Fruit fly (Drosophila melanogaster) whole organism, embryonic: ENCODE results near the gene TFAM.

Source experiments
- Aef1 ChIP-seq: fragments of 200-800 bp; sonication (Bioruptor generic); IDR thresholded peaks from 3 replicates; pipeline ENCODE4 v1.3.6; 2022; ENCODE audit warnings: missing biosample characterization, missing genetic modification characterization
- CG10267 ChIP-seq: fragments of 200-800 bp; sonication (Bioruptor generic); optimal IDR thresholded peaks from 2 replicates; lab custom pipeline; 2018; ENCODE audit warnings: missing biosample characterization, mild to moderate bottlenecking, missing genetic modification characterization, moderate library complexity
- CG10462 ChIP-seq: fragments of 200-800 bp; sonication (Bioruptor generic); optimal IDR thresholded peaks from 2 replicates; lab custom pipeline; 2016; ENCODE audit warnings: missing biosample characterization, missing genetic modification characterization
- CG10543 ChIP-seq: fragments of 200-800 bp; sonication (Bioruptor generic); optimal IDR thresholded peaks from 3 replicates; lab custom pipeline; 2017; ENCODE audit warnings: missing biosample characterization, mild to moderate bottlenecking, missing genetic modification characterization, moderate library complexity
- CG12219 ChIP-seq: fragments of 200-800 bp; sonication (Bioruptor generic); optimal IDR thresholded peaks from 3 replicates; lab custom pipeline; 2018; ENCODE audit warnings: missing biosample characterization, mild to moderate bottlenecking, missing genetic modification characterization
- CG13123 ChIP-seq: fragments of 200-800 bp; sonication (Bioruptor generic); optimal IDR thresholded peaks from 2 replicates; lab custom pipeline; 2016; ENCODE audit warnings: missing biosample characterization, missing genetic modification characterization
- CG13296 ChIP-seq: fragments of 200-800 bp; sonication (Bioruptor generic); optimal IDR thresholded peaks from 3 replicates; lab custom pipeline; 2018; ENCODE audit warnings: missing biosample characterization, mild to moderate bottlenecking, missing genetic modification characterization
- CG15073 ChIP-seq: fragments of 200-800 bp; sonication (Bioruptor generic); optimal IDR thresholded peaks from 2 replicates; lab custom pipeline; 2016; ENCODE audit warnings: missing biosample characterization, missing genetic modification characterization
- CG15601 ChIP-seq: fragments of 200-800 bp; sonication (Bioruptor generic); optimal IDR thresholded peaks from 3 replicates; lab custom pipeline; 2019; ENCODE audit warnings: missing biosample characterization, mild to moderate bottlenecking, missing genetic modification characterization, moderate library complexity
- CG17612 ChIP-seq: fragments of 200-800 bp; sonication (Bioruptor generic); IDR thresholded peaks from 2 replicates; pipeline ENCODE4 v1.3.6; 2022; ENCODE audit warnings: missing biosample characterization, missing genetic modification characterization
- CG2116 ChIP-seq: fragments of 200-800 bp; sonication (Bioruptor generic); optimal IDR thresholded peaks from 3 replicates; lab custom pipeline; 2018; ENCODE audit warnings: missing biosample characterization, mild to moderate bottlenecking, missing genetic modification characterization
- CG2199 ChIP-seq: fragments of 200-800 bp; sonication (Bioruptor generic); IDR thresholded peaks from 3 replicates; pipeline ENCODE4 v1.3.6; 2022; ENCODE audit warnings: missing biosample characterization, missing genetic modification characterization
- CG4282 ChIP-seq: fragments of 200-800 bp; sonication (Bioruptor generic); optimal IDR thresholded peaks from 2 replicates; lab custom pipeline; 2016; ENCODE audit warnings: missing biosample characterization, missing genetic modification characterization
- CG4730 ChIP-seq: fragments of 200-800 bp; sonication (Bioruptor generic); IDR thresholded peaks from 2 replicates; pipeline ENCODE4 v1.3.6; 2022; ENCODE audit warnings: missing biosample characterization, missing genetic modification characterization
- CG5180 ChIP-seq: fragments of 200-800 bp; sonication (Bioruptor generic); optimal IDR thresholded peaks from 3 replicates; lab custom pipeline; 2017; ENCODE audit warnings: missing biosample characterization, missing genetic modification characterization, mild to moderate bottlenecking, moderate library complexity, missing genetic modification reagents
- CG5953 ChIP-seq: fragments of 200-800 bp; sonication (Bioruptor generic); IDR thresholded peaks from 2 replicates; pipeline ENCODE4 v1.3.6; 2022; ENCODE audit warnings: missing biosample characterization, missing genetic modification characterization
- CG6765 ChIP-seq: fragments of 200-800 bp; sonication (Bioruptor generic); optimal IDR thresholded peaks from 3 replicates; lab custom pipeline; 2017; ENCODE audit warnings: missing biosample characterization, mild to moderate bottlenecking, missing genetic modification characterization
- CG8089 ChIP-seq: fragments of 200-800 bp; sonication (Bioruptor generic); optimal IDR thresholded peaks from 3 replicates; lab custom pipeline; 2016; ENCODE audit warnings: missing biosample characterization, missing genetic modification characterization
- CG9727 ChIP-seq: fragments of 200-800 bp; sonication (Bioruptor generic); optimal IDR thresholded peaks from 3 replicates; lab custom pipeline; 2017; ENCODE audit warnings: missing biosample characterization, mild to moderate bottlenecking, missing genetic modification characterization
- D19B ChIP-seq: fragments of 200-800 bp; sonication (Bioruptor generic); optimal IDR thresholded peaks from 2 replicates; lab custom pipeline; 2017; ENCODE audit warnings: missing biosample characterization, mild to moderate bottlenecking, missing genetic modification characterization
- Dbx ChIP-seq: fragments of 200-800 bp; sonication (Bioruptor generic); IDR thresholded peaks from 3 replicates; pipeline ENCODE4 v1.3.6; 2022; ENCODE audit warnings: missing biosample characterization, missing genetic modification characterization
- Doc3 ChIP-seq: fragments of 200-800 bp; sonication (Bioruptor generic); IDR thresholded peaks from 3 replicates; pipeline ENCODE4 v1.3.6; 2022; ENCODE audit warnings: missing biosample characterization, missing genetic modification characterization; ENCODE audit not compliant: partially characterized antibody
- Dp ChIP-seq: fragments of 200-800 bp; sonication (Bioruptor generic); optimal IDR thresholded peaks from 2 replicates; lab custom pipeline; 2018; ENCODE audit warnings: missing biosample characterization, mild to moderate bottlenecking, missing genetic modification characterization, moderate library complexity
- Eip74EF ChIP-seq, 2 experiments: fragments of 200-800 bp in 1 of 2; fragments of >200 bp in 1 of 2; sonication (Bioruptor generic) in 1 of 2; optimal IDR thresholded peaks; 2 replicates each; lab custom pipeline; 2017 to 2019; ENCODE audit warnings: missing biosample characterization in 2 of 2, missing genetic modification characterization in 2 of 2, mild to moderate bottlenecking in 1 of 2, moderate library complexity in 1 of 2
- Fer3 ChIP-seq: fragments of 200-800 bp; sonication (Bioruptor generic); optimal IDR thresholded peaks from 2 replicates; lab custom pipeline; 2018; ENCODE audit warnings: missing biosample characterization, mild to moderate bottlenecking, missing genetic modification characterization, moderate library complexity
- H2.0 ChIP-seq: fragments of 200-800 bp; sonication (Bioruptor generic); IDR thresholded peaks from 2 replicates; pipeline ENCODE4 v1.3.6; 2022; ENCODE audit warnings: missing biosample characterization, missing genetic modification characterization
- Jarid2 ChIP-seq: fragments of 200-800 bp; sonication (Bioruptor generic); optimal IDR thresholded peaks from 3 replicates; lab custom pipeline; 2017; ENCODE audit warnings: mild to moderate bottlenecking, missing biosample characterization, missing genetic modification reagents, missing genetic modification characterization
- Max ChIP-seq: fragments of 200-800 bp; sonication (Bioruptor generic); optimal IDR thresholded peaks from 2 replicates; lab custom pipeline; 2016; ENCODE audit warnings: missing biosample characterization, mild to moderate bottlenecking, missing genetic modification characterization
- Oaz ChIP-seq: fragments of 200-800 bp; sonication (Bioruptor generic); IDR thresholded peaks from 2 replicates; pipeline ENCODE4 v1.3.6; 2022; ENCODE audit warnings: missing biosample characterization, missing genetic modification characterization
- ac ChIP-seq: fragments of 200-800 bp; sonication (Bioruptor generic); optimal IDR thresholded peaks from 3 replicates; lab custom pipeline; 2017; ENCODE audit warnings: missing biosample characterization, mild to moderate bottlenecking, missing genetic modification characterization
- bigmax ChIP-seq: fragments of 200-800 bp; sonication (Bioruptor generic); optimal IDR thresholded peaks from 2 replicates; lab custom pipeline; 2018; ENCODE audit warnings: missing biosample characterization, mild to moderate bottlenecking, missing genetic modification characterization
- cas ChIP-seq: fragments of 200-800 bp; sonication (Bioruptor generic); IDR thresholded peaks from 2 replicates; pipeline ENCODE4 v1.3.6; 2022; ENCODE audit warnings: missing biosample characterization, missing genetic modification characterization
- chm ChIP-seq: fragments of 200-800 bp; sonication (Bioruptor generic); IDR thresholded peaks from 2 replicates; pipeline ENCODE4 v1.3.6; 2022; ENCODE audit warnings: missing biosample characterization, missing genetic modification characterization
- gce ChIP-seq: fragments of 200-800 bp; sonication (Bioruptor generic); IDR thresholded peaks from 3 replicates; pipeline ENCODE4 v1.3.6; 2022; ENCODE audit warnings: missing biosample characterization, missing genetic modification characterization
- gcm2 ChIP-seq: fragments of 200-800 bp; sonication (Bioruptor generic); optimal IDR thresholded peaks from 2 replicates; lab custom pipeline; 2016; ENCODE audit warnings: missing biosample characterization, missing genetic modification characterization
- gem ChIP-seq: fragments of 200-800 bp; sonication (Bioruptor generic); optimal IDR thresholded peaks from 2 replicates; lab custom pipeline; 2019; ENCODE audit warnings: missing biosample characterization, mild to moderate bottlenecking, missing genetic modification characterization, moderate library complexity
- hb ChIP-seq: fragments of 200-800 bp; sonication (Bioruptor generic); IDR thresholded peaks from 3 replicates; pipeline ENCODE4 v1.3.6; 2022; ENCODE audit warnings: missing biosample characterization, missing genetic modification characterization; ENCODE audit not compliant: partially characterized antibody
- kah ChIP-seq: fragments of 200-800 bp; sonication (Bioruptor generic); optimal IDR thresholded peaks from 2 replicates; lab custom pipeline; 2018; ENCODE audit warnings: missing biosample characterization, mild to moderate bottlenecking, missing genetic modification characterization
- lab ChIP-seq: fragments of 200-800 bp; sonication (Bioruptor generic); optimal IDR thresholded peaks from 3 replicates; lab custom pipeline; 2017; ENCODE audit warnings: missing biosample characterization, missing genetic modification characterization, mild to moderate bottlenecking, moderate library complexity, missing genetic modification reagents
- lilli ChIP-seq: fragments of 200-800 bp; sonication (Bioruptor generic); optimal IDR thresholded peaks from 3 replicates; lab custom pipeline; 2016; ENCODE audit warnings: missing biosample characterization, missing genetic modification characterization
- lola ChIP-seq, 3 experiments: fragments of >200 bp in 2 of 3; fragments of 200-800 bp in 1 of 3; sonication (Bioruptor generic) in 1 of 3; optimal IDR thresholded peaks; 2 replicates each; lab custom pipeline; 2017 to 2019; ENCODE audit warnings: missing biosample characterization in 3 of 3, missing genetic modification characterization in 3 of 3, mild to moderate bottlenecking in 1 of 3, moderate library complexity in 1 of 3
- luna ChIP-seq: fragments of 200-800 bp; sonication (Bioruptor generic); optimal IDR thresholded peaks from 2 replicates; lab custom pipeline; 2016; ENCODE audit warnings: missing biosample characterization, missing genetic modification characterization
- nerfin-2 ChIP-seq: fragments of 200-800 bp; sonication (Bioruptor generic); IDR thresholded peaks from 2 replicates; pipeline ENCODE4 v1.3.6; 2022; ENCODE audit warnings: missing biosample characterization, missing genetic modification characterization; ENCODE audit not compliant: partially characterized antibody
- prd ChIP-seq, 3 experiments: fragments of >200 bp in 2 of 3; fragments of 200-800 bp in 1 of 3; sonication (Bioruptor generic) in 1 of 3; optimal IDR thresholded peaks in 2 of 3; IDR thresholded peaks in 1 of 3; 2 replicates in 2 of 3; 3 replicates in 1 of 3; pipeline versions ENCODE4 v1.3.6 to Lab custom; 2017 to 2022; ENCODE audit warnings: missing biosample characterization in 1 of 3, missing genetic modification characterization in 1 of 3
- pros ChIP-seq: fragments of 200-800 bp; sonication (Bioruptor generic); optimal IDR thresholded peaks from 3 replicates; lab custom pipeline; 2019; ENCODE audit warnings: missing biosample characterization, mild to moderate bottlenecking, missing genetic modification characterization, moderate library complexity
- run ChIP-seq: fragments of 200-800 bp; sonication (Bioruptor generic); optimal IDR thresholded peaks from 3 replicates; lab custom pipeline; 2018; ENCODE audit warnings: missing biosample characterization, mild to moderate bottlenecking, missing genetic modification characterization
- sr ChIP-seq: fragments of 200-800 bp; sonication (Bioruptor generic); IDR thresholded peaks from 3 replicates; pipeline ENCODE4 v1.3.6; 2022; ENCODE audit warnings: missing biosample characterization, missing genetic modification characterization
- trh ChIP-seq: fragments of 200-800 bp; sonication (Bioruptor generic); optimal IDR thresholded peaks from 2 replicates; lab custom pipeline; 2016; ENCODE audit warnings: missing biosample characterization, missing genetic modification characterization
- tx ChIP-seq: fragments of 200-800 bp; sonication (Bioruptor generic); optimal IDR thresholded peaks from 2 replicates; lab custom pipeline; 2016; ENCODE audit warnings: missing biosample characterization, missing genetic modification characterization

TFAM gene

dm6 chr3R:20560019-20560667 lies 16.7 kb downstream of the TFAM start, which contains the start of gene CG15922 (continued):
- TF ChIP-seq bigmax = peak; percentile 30
- no peak for TF ChIP-seq chm (GFP tag; lab: Robert Waterston, UW)
- TF ChIP-seq CG17612 = no peak
- no peak for TF ChIP-seq gce (GFP tag; lab: Robert Waterston, UW)
- peak; percentile 17 for TF ChIP-seq CG15601
- TF ChIP-seq CG9727 = peak; percentile 14
- no peak for TF ChIP-seq sr (GFP tag; lab: Robert Waterston, UW)
- TF ChIP-seq kah = no peak
- TF ChIP-seq CG4282 (GFP tag; lab: Kevin White, UChicago) = no peak
- no peak for TF ChIP-seq CG8089
- no peak for TF ChIP-seq Doc3 (GFP tag; lab: Robert Waterston, UW)
- no peak for TF ChIP-seq CG15073 (GFP tag; lab: Kevin White, UChicago)
- TF ChIP-seq gem (tag; lab: Kevin White, UChicago) = peak; percentile 35
- no peak for TF ChIP-seq cas (GFP tag; lab: Robert Waterston, UW)
- TF ChIP-seq Jarid2 = no peak
- TF ChIP-seq lilli (GFP tag; lab: Kevin White, UChicago) = peak; percentile 44
- no peak for TF ChIP-seq CG10543 (GFP tag; lab: Kevin White, UChicago)
- peak; percentile 31 for TF ChIP-seq CG5180 (GFP tag; lab: Kevin White, UChicago)
- TF ChIP-seq D19B (GFP tag; lab: Kevin White, UChicago) = peak; percentile 67
- no peak for TF ChIP-seq CG12219
- TF ChIP-seq lab = peak; percentile 5
- TF ChIP-seq trh (GFP tag; lab: Kevin White, UChicago) = no peak
- peak; percentile 23; the same call in 1 of the 3 replicates for TF ChIP-seq Aef1 (GFP tag; lab: Robert Waterston, UW)
- TF ChIP-seq CG13123 (GFP tag; lab: Kevin White, UChicago) = no peak
- peak; percentile 2 for TF ChIP-seq CG13296
- no peak for TF ChIP-seq run (tag; lab: Kevin White, UChicago)
- TF ChIP-seq Fer3 (tag; lab: Kevin White, UChicago) = no peak
- TF ChIP-seq lola (GFP tag; optimal IDR thresholded peaks at IDR 0.05; lab: Kevin White, UChicago) = peak in 1 of 3 experiments; percentile 18
- TF ChIP-seq CG5953 (GFP tag; lab: Robert Waterston, UW) = no peak
- no peak for TF ChIP-seq hb (GFP tag; lab: Robert Waterston, UW)
- no peak for TF ChIP-seq CG2199
- no peak for TF ChIP-seq tx
- TF ChIP-seq ac (GFP tag; lab: Kevin White, UChicago) = no peak
- peak; percentile 83 for TF ChIP-seq Dp (GFP tag; lab: Kevin White, UChicago)
- TF ChIP-seq H2.0 = no peak
- no peak for TF ChIP-seq CG6765 (GFP tag; lab: Kevin White, UChicago)
- no peak for TF ChIP-seq CG4730 (GFP tag; lab: Robert Waterston, UW)
- TF ChIP-seq Oaz = no peak
- no peak for TF ChIP-seq CG10462 (GFP tag; lab: Kevin White, UChicago)
- TF ChIP-seq Eip74EF (GFP tag; optimal IDR thresholded peaks at IDR 0.05; lab: Kevin White, UChicago) = no peak
- TF ChIP-seq CG2116 (GFP tag; lab: Kevin White, UChicago) = peak; percentile 0
- TF ChIP-seq gcm2 = no peak
- no peak for TF ChIP-seq prd (optimal IDR thresholded peaks at IDR 0.05; lab: Kevin White, UChicago)
- TF ChIP-seq prd (GFP tag; IDR thresholded peaks at IDR 0.05; lab: Robert Waterston, UW) = peak; percentile 7; the same call in 1 of the 3 replicates
- TF ChIP-seq Max = peak; percentile 14
- no peak for TF ChIP-seq Dbx
- no peak for TF ChIP-seq nerfin-2 (GFP tag; lab: Robert Waterston, UW)
- peak; percentile 1 for TF ChIP-seq CG10267 (tag; lab: Kevin White, UChicago)
- no peak for TF ChIP-seq luna (GFP tag; lab: Kevin White, UChicago)
- TF ChIP-seq pros (GFP tag; lab: Kevin White, UChicago) = no peak
